Worm (Caenorhabditis elegans): ENCODE results near the gene F40F9.10.
A peak's percentile ranks its signal among the peaks of the same experiment; 100 is the strongest.

F40F9.10 gene

DNA sequence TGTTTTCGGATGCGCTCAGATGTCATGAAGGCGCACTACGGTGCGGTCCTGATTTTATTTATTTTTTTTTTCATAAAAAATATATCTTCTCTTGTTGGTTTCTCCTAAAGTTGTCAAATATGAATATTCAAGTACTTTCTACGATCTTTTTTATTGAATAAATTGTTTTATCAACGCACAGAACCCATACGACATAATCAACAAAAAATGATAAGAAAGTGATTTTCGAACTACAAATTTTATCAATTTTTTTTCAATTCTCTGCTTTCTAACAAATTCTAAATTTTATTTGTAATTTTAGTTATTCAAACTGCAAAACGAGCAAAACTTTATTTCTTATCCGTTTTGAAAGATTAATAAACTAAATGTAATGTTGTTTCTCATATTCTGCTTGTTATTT is 11.6 kb downstream of the F40F9.10 start:
- no peak for TF ChIP-seq ahr-1 (tag; optimal IDR thresholded peaks at IDR 0.05)
- TF ChIP-seq elt-2 (tag; optimal IDR thresholded peaks at IDR 0.05): peak; percentile 35

DNA sequence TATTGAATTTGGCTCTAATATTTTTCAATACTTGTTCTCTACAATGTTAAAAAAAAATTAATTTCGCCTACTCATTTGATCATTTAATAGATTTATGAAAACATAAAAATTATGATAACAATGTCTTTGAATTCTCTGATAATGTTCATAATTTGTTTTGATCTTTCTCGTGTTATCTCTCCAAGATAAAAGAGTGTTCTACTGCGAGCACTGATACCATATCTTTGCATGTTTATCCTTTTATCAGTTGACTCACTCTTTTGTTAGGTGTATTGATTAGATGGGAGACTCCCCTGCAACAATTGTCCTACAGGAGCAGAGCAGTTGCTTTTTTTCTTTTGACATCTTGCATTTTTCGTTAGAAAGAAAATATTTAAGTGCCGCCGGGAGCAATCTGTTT is 14.2 kb downstream of the F40F9.10 start:
- TF ChIP-seq T23F11.4 (GFP tag; optimal IDR thresholded peaks at IDR 0.05) (no peak), elt-2 (tag; optimal IDR thresholded peaks at IDR 0.05) (peak; percentile 99)

DNA sequence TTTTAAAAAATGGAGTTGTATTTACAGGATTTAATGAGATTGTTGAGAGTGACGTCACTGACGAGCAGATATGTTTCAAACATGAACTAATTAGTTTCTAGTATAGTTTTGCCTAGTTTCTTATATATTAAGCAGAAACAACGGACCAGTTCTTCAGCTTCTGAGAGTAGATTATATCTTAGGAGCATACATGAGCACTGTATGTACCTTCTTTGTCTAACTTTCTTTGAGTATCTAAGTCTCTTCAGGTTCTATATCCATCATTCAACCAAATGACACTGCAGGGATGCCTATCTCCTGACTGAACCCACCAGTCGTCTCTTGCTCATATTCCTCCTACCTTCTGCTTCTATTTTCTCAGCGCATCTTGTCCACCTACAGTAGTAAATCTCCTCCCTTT is 16.7 kb downstream of the F40F9.10 start, which contains the start of gene her-1:
Gene her-1 (plus strand): TSS at position 301 of the 400 bp plus-strand sequence.
- TF ChIP-seq ceh-45 (GFP tag; IDR thresholded peaks at IDR 0.05) (no peak), dve-1 (tag; optimal IDR thresholded peaks at IDR 0.05) (no peak), dmd-4 (tag; optimal IDR thresholded peaks at IDR 0.05; ENCODE audit: borderline replicate concordance) (no peak), ceh-34 (tag; optimal IDR thresholded peaks at IDR 0.05) (no peak), nhr-232 (tag; optimal IDR thresholded peaks at IDR 0.05) (no peak), C08G9.2 (tag; optimal IDR thresholded peaks at IDR 0.05) (no peak), che-1 (tag; optimal IDR thresholded peaks at IDR 0.05) (no peak), sdc-2 (tag; optimal IDR thresholded peaks at IDR 0.05) (no peak), pag-3 (tag; optimal IDR thresholded peaks at IDR 0.05; ENCODE audit: borderline replicate concordance) (no peak), madf-2 (tag; optimal IDR thresholded peaks at IDR 0.05) (no peak), ceh-19 (GFP tag; optimal IDR thresholded peaks at IDR 0.05) (no peak), pqm-1 (tag; optimal IDR thresholded peaks at IDR 0.05) (no peak), ceh-22 (tag; optimal IDR thresholded peaks at IDR 0.05) (no peak), K02D7.2 (tag; optimal IDR thresholded peaks at IDR 0.05) (no peak), lim-6 (tag; optimal IDR thresholded peaks at IDR 0.05) (no peak), sox-2 (GFP tag; IDR thresholded peaks at IDR 0.05) (no peak), fax-1 (tag; optimal IDR thresholded peaks at IDR 0.05) (no peak), mec-3 (tag; optimal IDR thresholded peaks at IDR 0.05; ENCODE audit: borderline replicate concordance) (no peak), unc-55 (GFP tag; optimal IDR thresholded peaks at IDR 0.05) (no peak), nfya-1 (tag; optimal IDR thresholded peaks at IDR 0.05) (no peak)

DNA sequence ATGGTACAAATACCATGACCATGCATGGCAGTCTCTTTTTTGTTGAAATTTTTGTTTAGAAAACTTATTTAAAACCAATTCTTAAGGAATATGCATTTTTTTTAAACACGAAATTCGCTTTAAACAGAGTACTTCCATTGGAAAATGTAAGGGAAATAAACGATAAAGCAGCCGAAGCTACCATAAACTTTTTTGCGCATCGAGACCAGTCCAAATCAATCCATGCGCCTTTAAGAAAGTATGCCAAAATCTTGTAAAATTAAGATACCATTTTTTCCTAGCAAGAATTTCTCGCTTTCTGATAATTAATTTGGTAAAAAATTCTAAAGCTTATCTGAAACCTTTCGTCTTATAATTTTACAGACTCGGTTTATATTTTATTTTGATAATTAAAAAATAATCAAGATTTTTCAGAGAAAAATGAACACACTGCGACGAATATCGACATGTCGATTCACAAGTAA is 20.8 kb downstream of the F40F9.10 start, which contains the start of gene ZK287.7:
Gene ZK287.7 (plus strand): TSS at position 414 of the 464 bp plus-strand sequence.
- TF ChIP-seq sdc-2 (tag; optimal IDR thresholded peaks at IDR 0.05) (no peak), K09A11.1 (tag; optimal IDR thresholded peaks at IDR 0.05; ENCODE audit: insufficient read depth) (no peak), pha-2 (tag; optimal IDR thresholded peaks at IDR 0.05) (no peak), pha-4 (tag; optimal IDR thresholded peaks at IDR 0.05) (no peak), hlh-15 (tag; optimal IDR thresholded peaks at IDR 0.05) (no peak), ceh-45 (GFP tag; IDR thresholded peaks at IDR 0.05) (no peak), ahr-1 (tag; optimal IDR thresholded peaks at IDR 0.05) (no peak), Y22D7AL.16 (tag; optimal IDR thresholded peaks at IDR 0.05) (no peak), eyg-1 (tag; optimal IDR thresholded peaks at IDR 0.05) (no peak), T23F11.4 (GFP tag; optimal IDR thresholded peaks at IDR 0.05) (no peak), che-1 (tag; optimal IDR thresholded peaks at IDR 0.05) (no peak), ama-1 (optimal IDR thresholded peaks at IDR 0.05) (no peak), rnt-1 (tag; optimal IDR thresholded peaks at IDR 0.05) (no peak), ets-4 (tag; optimal IDR thresholded peaks at IDR 0.05) (no peak), ttx-3 (tag; optimal IDR thresholded peaks at IDR 0.05) (no peak), elt-2 (tag; optimal IDR thresholded peaks at IDR 0.05) (no peak), fax-1 (tag; optimal IDR thresholded peaks at IDR 0.05) (no peak), ceh-48 (tag; optimal IDR thresholded peaks at IDR 0.05) (no peak), nhr-11 (tag; optimal IDR thresholded peaks at IDR 0.05) (no peak)

DNA sequence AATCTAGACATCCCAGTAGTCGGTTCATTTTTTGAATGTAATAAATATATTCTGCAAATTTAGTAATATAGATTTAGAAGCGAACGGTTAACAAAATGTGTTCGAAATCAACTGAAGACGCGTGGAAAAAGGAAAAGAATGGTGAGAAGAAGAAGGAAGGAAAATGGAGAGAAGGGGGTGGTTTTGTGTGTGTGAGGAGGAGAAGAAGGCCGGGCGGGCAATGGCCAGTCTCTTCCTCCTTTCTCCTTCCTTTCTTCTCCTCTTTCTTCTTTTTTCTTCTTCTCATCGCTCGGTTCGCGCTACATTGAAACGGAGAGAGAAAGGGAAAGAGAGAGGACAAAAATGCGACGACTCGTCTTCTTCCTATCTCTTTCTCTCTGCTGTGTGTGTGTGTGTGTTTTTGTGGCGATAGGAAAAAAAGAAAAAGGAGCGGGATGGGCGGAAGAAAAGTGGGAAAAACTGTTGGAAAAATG is 21.3 kb downstream of the F40F9.10 start, which contains the start of gene ztf-9:
Gene ztf-9 (minus strand): TSS at position 51 of the 473 bp plus-strand sequence.
- TF ChIP-seq ceh-6 (GFP tag; optimal IDR thresholded peaks at IDR 0.05): no peak
- TF ChIP-seq lin-11 (tag; optimal IDR thresholded peaks at IDR 0.05): no peak
- no peak for TF ChIP-seq pax-1 (tag; optimal IDR thresholded peaks at IDR 0.05)
- peak; percentile 6 for TF ChIP-seq elt-2 (tag; optimal IDR thresholded peaks at IDR 0.05)
- TF ChIP-seq che-1 (tag; optimal IDR thresholded peaks at IDR 0.05): peak; percentile 39
- TF ChIP-seq tbx-2 (tag; optimal IDR thresholded peaks at IDR 0.05): peak; percentile 80
- peak; percentile 82 for TF ChIP-seq ceh-18 (tag; optimal IDR thresholded peaks at IDR 0.05)
- TF ChIP-seq K02D7.2 (tag; optimal IDR thresholded peaks at IDR 0.05): no peak
- peak; percentile 83 for TF ChIP-seq pros-1 (tag; optimal IDR thresholded peaks at IDR 0.05)
- no peak for TF ChIP-seq C08G9.2 (tag; optimal IDR thresholded peaks at IDR 0.05)
- TF ChIP-seq F13H6.1 (tag; optimal IDR thresholded peaks at IDR 0.05): peak; percentile 18
- peak; percentile 22 for TF ChIP-seq ref-2 (tag; optimal IDR thresholded peaks at IDR 0.05)
- TF ChIP-seq nhr-232 (tag; optimal IDR thresholded peaks at IDR 0.05): no peak
- TF ChIP-seq ets-4 (tag; optimal IDR thresholded peaks at IDR 0.05): peak; percentile 11
- peak; percentile 11 for TF ChIP-seq ceh-48 (tag; optimal IDR thresholded peaks at IDR 0.05)
- TF ChIP-seq ceh-14 (tag; optimal IDR thresholded peaks at IDR 0.05): peak; percentile 32
- TF ChIP-seq sox-4 (tag; optimal IDR thresholded peaks at IDR 0.05): peak; percentile 17
- TF ChIP-seq Y22D7AL.16 (tag; optimal IDR thresholded peaks at IDR 0.05): no peak
- peak; percentile 53 for TF ChIP-seq ceh-34 (tag; optimal IDR thresholded peaks at IDR 0.05)
